ENCODE assay signal across 6 worm cellular contexts in the genomic region with DNA sequence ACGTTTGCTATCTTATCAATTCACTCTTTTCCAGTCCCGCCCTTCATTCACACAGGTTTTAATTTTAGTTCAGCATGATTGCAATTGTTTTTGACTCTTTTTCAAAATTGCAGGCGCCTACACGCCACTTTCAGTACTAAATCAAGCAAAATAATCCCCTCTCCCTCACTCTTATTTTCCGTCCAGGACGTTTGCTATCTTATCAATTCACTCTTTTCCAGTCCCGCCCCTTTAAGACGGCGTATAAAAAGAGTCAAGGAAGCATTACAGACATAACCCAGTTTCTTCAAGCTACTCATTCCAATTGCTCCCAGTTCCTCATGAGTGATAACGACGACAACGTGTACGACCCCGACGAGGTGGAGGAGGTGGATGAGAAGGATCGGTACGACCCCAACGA.
TF ChIP-seq lines count a peak whose summit lies in the region.

TSS of gene Y119D3B.21 (plus strand) at position 321 of the 400 bp plus-strand sequence.

TF ChIP-seq in whole organism, L1 larva, 84 proteins besides CTCF, POLR2A, EP300 and RAD21:
- no peak for TF ChIP-seq Y116A8C.19 (tag; optimal IDR thresholded peaks at IDR 0.05; lab: Kevin White, UChicago; ENCODE audit: borderline replicate concordance)
- TF ChIP-seq elt-2 (tag; optimal IDR thresholded peaks at IDR 0.05; lab: Kevin White, UChicago) = peak; percentile 87
- no peak for TF ChIP-seq rnt-1 (tag; optimal IDR thresholded peaks at IDR 0.05; lab: Kevin White, UChicago)
- no peak for TF ChIP-seq efl-1 (optimal IDR thresholded peaks at IDR 0.05; lab: Kevin White, UChicago)
- TF ChIP-seq efl-1 (GFP tag; optimal IDR thresholded peaks at IDR 0.05 in 1 of 2; lab: Kevin White, UChicago) = peak in 1 of 2 experiments; percentile 74
- TF ChIP-seq fkh-10 (GFP tag; optimal IDR thresholded peaks at IDR 0.05; lab: Kevin White, UChicago) = no peak
- TF ChIP-seq unc-98 (GFP tag; IDR thresholded peaks at IDR 0.05; lab: Robert Waterston, UW) = no peak
- no peak for TF ChIP-seq sup-37 (GFP tag; optimal IDR thresholded peaks at IDR 0.05; lab: Kevin White, UChicago)
- TF ChIP-seq lin-35 (GFP tag; optimal IDR thresholded peaks at IDR 0.05; lab: Kevin White, UChicago) = peak in 1 of 2 experiments; percentile 31
- TF ChIP-seq ceh-8 (GFP tag; optimal IDR thresholded peaks at IDR 0.05; lab: Kevin White, UChicago) = no peak
- no peak for TF ChIP-seq zag-1 (tag; optimal IDR thresholded peaks at IDR 0.05; lab: Kevin White, UChicago)
- no peak for TF ChIP-seq tbx-2 (tag; optimal IDR thresholded peaks at IDR 0.05; lab: Kevin White, UChicago)
- TF ChIP-seq nhr-12 (tag; optimal IDR thresholded peaks at IDR 0.05; lab: Kevin White, UChicago) = no peak
- peak; percentile 31 for TF ChIP-seq ama-1 (optimal IDR thresholded peaks at IDR 0.05; lab: Kevin White, UChicago)

TF ChIP-seq in whole organism, L2 larva, 48 proteins besides CTCF, POLR2A, EP300 and RAD21 (continues in another document):
- TF ChIP-seq mdl-1 (tag; optimal IDR thresholded peaks at IDR 0.05; lab: Kevin White, UChicago) = no peak
- TF ChIP-seq gmeb-1 (tag; optimal IDR thresholded peaks at IDR 0.05; lab: Kevin White, UChicago) = no peak
- no peak for TF ChIP-seq nhr-10 (tag; optimal IDR thresholded peaks at IDR 0.05; lab: Kevin White, UChicago)
- TF ChIP-seq R02D3.7 (tag; optimal IDR thresholded peaks at IDR 0.05; lab: Kevin White, UChicago) = no peak
- TF ChIP-seq zag-1 (tag; optimal IDR thresholded peaks at IDR 0.05; lab: Kevin White, UChicago) = no peak
- TF ChIP-seq nhr-129 (tag; optimal IDR thresholded peaks at IDR 0.05; lab: Kevin White, UChicago) = no peak
- no peak for TF ChIP-seq nhr-12 (tag; optimal IDR thresholded peaks at IDR 0.05; lab: Kevin White, UChicago)
- TF ChIP-seq blmp-1 (tag; optimal IDR thresholded peaks at IDR 0.05; lab: Kevin White, UChicago; ENCODE audit: insufficient read depth) = no peak
- peak; percentile 84 for TF ChIP-seq fos-1 (tag; optimal IDR thresholded peaks at IDR 0.05; lab: Kevin White, UChicago)
- no peak for TF ChIP-seq lin-13 (GFP tag; optimal IDR thresholded peaks at IDR 0.05; lab: Kevin White, UChicago)
- TF ChIP-seq ztf-4 (tag; optimal IDR thresholded peaks at IDR 0.05; lab: Kevin White, UChicago) = no peak
- no peak for TF ChIP-seq C34F6.9 (tag; optimal IDR thresholded peaks at IDR 0.05; lab: Kevin White, UChicago)
- peak; percentile 49 for TF ChIP-seq crh-2 (tag; optimal IDR thresholded peaks at IDR 0.05; lab: Kevin White, UChicago)
- no peak for TF ChIP-seq elt-1 (tag; optimal IDR thresholded peaks at IDR 0.05; lab: Kevin White, UChicago)
- TF ChIP-seq peb-1 (tag; optimal IDR thresholded peaks at IDR 0.05; lab: Kevin White, UChicago) = no peak
- no peak for TF ChIP-seq nhr-11 (tag; optimal IDR thresholded peaks at IDR 0.05; lab: Kevin White, UChicago)

TF ChIP-seq in whole organism, L3 larva, 47 proteins besides CTCF, POLR2A, EP300 and RAD21:
- no peak for TF ChIP-seq unc-39 (tag; optimal IDR thresholded peaks at IDR 0.05; lab: Kevin White, UChicago)
- TF ChIP-seq jun-1 (tag; optimal IDR thresholded peaks at IDR 0.05; lab: Kevin White, UChicago) = peak; percentile 63
- peak; percentile 96 for TF ChIP-seq elt-2 (tag; optimal IDR thresholded peaks at IDR 0.05; lab: Kevin White, UChicago)
- peak; percentile 62 for TF ChIP-seq ama-1 (optimal IDR thresholded peaks at IDR 0.05; lab: Kevin White, UChicago)
- peak; percentile 91 for TF ChIP-seq pqm-1 (tag; optimal IDR thresholded peaks at IDR 0.05; lab: Kevin White, UChicago)
- no peak for TF ChIP-seq elt-1 (tag; optimal IDR thresholded peaks at IDR 0.05; lab: Kevin White, UChicago)

TF ChIP-seq in whole organism, L4 larva, 104 proteins besides CTCF, POLR2A, EP300 and RAD21 (continues in another document):
- TF ChIP-seq dmd-9 (GFP tag; IDR thresholded peaks at IDR 0.05; lab: Robert Waterston, UW) (no peak), nhr-6 (tag; optimal IDR thresholded peaks at IDR 0.05; lab: Kevin White, UChicago) (no peak), lin-15B (tag; optimal IDR thresholded peaks at IDR 0.05; lab: Kevin White, UChicago) (no peak), spr-1 (tag; optimal IDR thresholded peaks at IDR 0.05; lab: Kevin White, UChicago) (no peak), nhr-237 (tag; optimal IDR thresholded peaks at IDR 0.05; lab: Kevin White, UChicago) (no peak), zag-1 (tag; optimal IDR thresholded peaks at IDR 0.05; lab: Kevin White, UChicago) (no peak), lin-29 (GFP tag; IDR thresholded peaks at IDR 0.05; lab: Robert Waterston, UW) (no peak), egl-27 (tag; optimal IDR thresholded peaks at IDR 0.05; lab: Kevin White, UChicago) (no peak), nhr-25 (tag; optimal IDR thresholded peaks at IDR 0.05; lab: Kevin White, UChicago; ENCODE audit: borderline replicate concordance, insufficient read depth) (no peak), mep-1 (tag; optimal IDR thresholded peaks at IDR 0.05; lab: Kevin White, UChicago) (no peak), ceh-28 (tag; optimal IDR thresholded peaks at IDR 0.05; lab: Kevin White, UChicago) (no peak), arid-1 (GFP tag; conservative IDR thresholded peaks at IDR 0.05; lab: Robert Waterston, UW) (no peak), vab-7 (GFP tag; IDR thresholded peaks at IDR 0.05; lab: Robert Waterston, UW) (no peak), nhr-41 (GFP tag; IDR thresholded peaks at IDR 0.05; lab: Robert Waterston, UW) (no peak; the same call in 1 of the 2 replicates), fkh-10 (GFP tag; optimal IDR thresholded peaks at IDR 0.05; lab: Kevin White, UChicago) (no peak), Y105C5A.15 (GFP tag; IDR thresholded peaks at IDR 0.05; lab: Robert Waterston, UW) (no peak), F44E2.7 (GFP tag; IDR thresholded peaks at IDR 0.05; lab: Robert Waterston, UW) (no peak), nhr-48 (tag; optimal IDR thresholded peaks at IDR 0.05; lab: Kevin White, UChicago) (peak; percentile 0), aha-1 (tag; lab: Kevin White, UChicago) (no peak), rbr-2 (tag; optimal IDR thresholded peaks at IDR 0.05; lab: Kevin White, UChicago) (no peak)

TF ChIP-seq in whole organism, late embryonic, 69 proteins besides CTCF, POLR2A, EP300 and RAD21:
- TF ChIP-seq zip-5 (tag; optimal IDR thresholded peaks at IDR 0.05; lab: Kevin White, UChicago) (no peak), ceh-6 (GFP tag; optimal IDR thresholded peaks at IDR 0.05; lab: Kevin White, UChicago) (no peak), pqm-1 (tag; optimal IDR thresholded peaks at IDR 0.05; lab: Kevin White, UChicago) (peak; percentile 77), pros-1 (tag; optimal IDR thresholded peaks at IDR 0.05; lab: Kevin White, UChicago) (no peak), T23F11.4 (GFP tag; optimal IDR thresholded peaks at IDR 0.05; lab: Kevin White, UChicago) (no peak), elt-2 (tag; optimal IDR thresholded peaks at IDR 0.05; lab: Kevin White, UChicago) (peak; percentile 10)

TF ChIP-seq in whole organism, young adult, 124 proteins besides CTCF, POLR2A, EP300 and RAD21:
- TF ChIP-seq nhr-90 (tag; optimal IDR thresholded peaks at IDR 0.05; lab: Kevin White, UChicago) (peak; percentile 23), nhr-80 (tag; optimal IDR thresholded peaks at IDR 0.05; lab: Kevin White, UChicago) (peak; percentile 98), sptf-2 (GFP tag; optimal IDR thresholded peaks at IDR 0.05; lab: Kevin White, UChicago) (no peak), ztf-3 (GFP tag; optimal IDR thresholded peaks at IDR 0.05; lab: Kevin White, UChicago) (no peak), dox-1 (GFP tag; IDR thresholded peaks at IDR 0.05; lab: Robert Waterston, UW) (peak; percentile 65), ceh-79 (tag; optimal IDR thresholded peaks at IDR 0.05; lab: Kevin White, UChicago) (no peak), mcd-1 (GFP tag; IDR thresholded peaks at IDR 0.05; lab: Robert Waterston, UW) (peak; percentile 38; the same call in 1 of the 2 replicates), tbp1 (GFP tag; optimal IDR thresholded peaks at IDR 0.05; lab: Kevin White, UChicago) (peak; percentile 6), egl-18 (GFP tag; IDR thresholded peaks at IDR 0.05; lab: Robert Waterston, UW) (no peak), let-526 (GFP tag; IDR thresholded peaks at IDR 0.05; lab: Robert Waterston, UW) (no peak), lin-54 (GFP tag; optimal IDR thresholded peaks at IDR 0.05; lab: Kevin White, UChicago) (peak; percentile 11), ets-4 (GFP tag; optimal IDR thresholded peaks at IDR 0.05; lab: Kevin White, UChicago) (peak; percentile 14), F49E8.2 (tag; optimal IDR thresholded peaks at IDR 0.05; lab: Kevin White, UChicago; ENCODE audit: insufficient read depth) (no peak), chd-7 (tag; optimal IDR thresholded peaks at IDR 0.05; lab: Kevin White, UChicago) (no peak), attf-5 (GFP tag; optimal IDR thresholded peaks at IDR 0.05; lab: Kevin White, UChicago) (peak; percentile 34), ztf-22 (GFP tag; optimal IDR thresholded peaks at IDR 0.05; lab: Kevin White, UChicago) (peak; percentile 39), bed-1 (GFP tag; IDR thresholded peaks at IDR 0.05; lab: Robert Waterston, UW) (no peak), cebp-1 (GFP tag; IDR thresholded peaks at IDR 0.05; lab: Robert Waterston, UW) (no peak), cebp-1 (tag; optimal IDR thresholded peaks at IDR 0.05; lab: Kevin White, UChicago) (peak; percentile 74), ccch-3 (GFP tag; optimal IDR thresholded peaks at IDR 0.05; lab: Kevin White, UChicago) (no peak)
